Worm (Caenorhabditis elegans) whole organism, young adult: Measurements from ENCODE around the gene Y57A10A.13.

ENCODE experiments used
- K11D2.4 ChIP-seq: fragments of 200-800 bp; sonication (Bioruptor generic); IDR thresholded peaks from 2 replicates; pipeline ENCODE4 v1.3.6; 2022; ENCODE audit warnings: missing genetic modification reagents, missing genetic modification characterization, missing compliant biosample characterization
- Y53G8AR.9 ChIP-seq: fragments of 200-800 bp; sonication (Bioruptor generic); conservative IDR thresholded peaks from 2 replicates; pipeline ENCODE4 v1.3.6; 2022; ENCODE audit warnings: missing genetic modification reagents, missing genetic modification characterization, missing compliant biosample characterization
- akir-1 ChIP-seq: fragments of 200-800 bp; sonication (Bioruptor generic); optimal IDR thresholded peaks from 2 replicates; lab custom pipeline; 2018; ENCODE audit warnings: mild to moderate bottlenecking, missing genetic modification characterization, moderate library complexity, missing compliant biosample characterization
- ceh-27 ChIP-seq: fragments of 200-800 bp; sonication (Bioruptor generic); optimal IDR thresholded peaks from 2 replicates; lab custom pipeline; 2018; ENCODE audit warnings: mild to moderate bottlenecking, missing genetic modification characterization, moderate library complexity, missing compliant biosample characterization
- ceh-40 ChIP-seq: fragments of 200-800 bp; sonication (Bioruptor generic); IDR thresholded peaks from 2 replicates; pipeline ENCODE4 v1.3.6; 2022; ENCODE audit warnings: missing genetic modification characterization, missing compliant biosample characterization
- gei-17 ChIP-seq: fragments of 200-800 bp; sonication (Bioruptor generic); optimal IDR thresholded peaks from 2 replicates; lab custom pipeline; 2018; ENCODE audit warnings: mild to moderate bottlenecking, missing genetic modification characterization, missing compliant biosample characterization
- madf-10 ChIP-seq: sonication (generic microtip); optimal IDR thresholded peaks from 2 replicates; lab custom pipeline; 2016; ENCODE audit warnings: mild to moderate bottlenecking, missing genetic modification characterization, missing compliant biosample characterization
- madf-3 ChIP-seq: fragments of 200-800 bp; sonication (Bioruptor generic); IDR thresholded peaks from 2 replicates; pipeline ENCODE4 v1.3.6; 2022; ENCODE audit warnings: missing genetic modification reagents, missing genetic modification characterization, missing compliant biosample characterization
- snpc-4 ChIP-seq, 5 experiments: fragments of 150-350 bp in 1 of 5; sonication (generic microtip) in 4 of 5; optimal IDR thresholded peaks; 2 replicates each; lab custom pipeline; 2014 to 2018; ENCODE audit warnings: missing genetic modification characterization in 5 of 5, missing biosample characterization in 3 of 5, antibody characterized with exemption in 2 of 5, mild to moderate bottlenecking in 2 of 5, missing compliant biosample characterization in 2 of 5, missing genotype in 2 of 5, moderate library complexity in 2 of 5, missing genetic modification reagents in 1 of 5
- tbp1 ChIP-seq: fragments of 200-800 bp; sonication (Bioruptor generic); optimal IDR thresholded peaks from 2 replicates; lab custom pipeline; 2018; ENCODE audit warnings: mild to moderate bottlenecking, missing genetic modification characterization, missing compliant biosample characterization
- tbx-9 ChIP-seq: sonication (generic microtip); optimal IDR thresholded peaks from 2 replicates; lab custom pipeline; 2016; ENCODE audit warnings: borderline replicate concordance, missing genetic modification characterization, inconsistent platforms, missing compliant biosample characterization
- unc-130 ChIP-seq: sonication (generic microtip); optimal IDR thresholded peaks from 2 replicates; lab custom pipeline; 2016; ENCODE audit warnings: missing genetic modification reagents, missing genetic modification characterization, missing compliant biosample characterization

DNA sequence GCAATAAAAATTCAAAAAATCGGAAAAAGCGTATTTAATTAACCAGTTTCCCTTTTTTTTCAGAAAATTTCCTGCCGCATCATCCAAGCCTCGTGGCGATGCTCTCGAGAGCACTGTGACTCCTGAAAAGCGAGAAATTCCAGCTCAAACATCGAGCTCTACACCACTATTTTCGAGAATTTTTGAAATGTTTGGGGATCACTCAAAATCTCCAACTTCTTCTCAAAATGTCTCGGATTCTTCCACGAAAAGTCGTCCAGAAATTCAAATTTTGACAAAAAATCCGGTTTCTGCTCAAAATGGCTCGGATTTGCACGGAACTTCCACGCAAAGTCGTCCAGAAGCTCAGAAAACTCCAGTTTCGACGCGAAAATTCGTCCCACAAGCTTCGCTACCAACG, 46.7 kb downstream of the Y57A10A.13 start:
- TF ChIP-seq akir-1 (GFP tag; lab: Kevin White, UChicago): no peak
- no peak for TF ChIP-seq madf-3 (GFP tag; lab: Robert Waterston, UW)
- TF ChIP-seq K11D2.4 (GFP tag; lab: Robert Waterston, UW): no peak
- TF ChIP-seq snpc-4 (GFP tag; optimal IDR thresholded peaks at IDR 0.05; lab: Kevin White, UChicago): no peak
- no peak for TF ChIP-seq snpc-4 (tag; optimal IDR thresholded peaks at IDR 0.05; lab: Kevin White, UChicago)
- TF ChIP-seq Y53G8AR.9 (GFP tag; lab: Robert Waterston, UW): no peak
- no peak for TF ChIP-seq tbp1 (GFP tag; lab: Kevin White, UChicago)
- TF ChIP-seq ceh-27 (GFP tag; lab: Kevin White, UChicago): no peak
- TF ChIP-seq unc-130: no peak
- TF ChIP-seq gei-17 (GFP tag; lab: Kevin White, UChicago): no peak
- TF ChIP-seq madf-10 (tag; lab: Kevin White, UChicago): no peak
- TF ChIP-seq tbx-9 (tag; lab: Kevin White, UChicago): no peak
- no peak for TF ChIP-seq ceh-40 (GFP tag; lab: Robert Waterston, UW)
